Worm (Caenorhabditis elegans): ENCODE measurements around the gene Y43F8B.24.

Gene Y43F8B.24

ce11 chrV:19502579-19503151 is 45.4 kb downstream of the Y43F8B.24 start, which contains the start of gene Y43F8B.3:
Gene Y43F8B.3 (plus strand): TSS chrV:19503101.
- TF ChIP-seq lin-26 (GFP tag; IDR thresholded peaks at IDR 0.05) (peak; percentile 54; the same call in 1 of the 2 replicates), madf-3 (GFP tag; IDR thresholded peaks at IDR 0.05) (0 out of 2 replicates have a peak, but pooled peaks have one; percentile 36), pbrm-1 (GFP tag; IDR thresholded peaks at IDR 0.05) (no peak), lir-1 (GFP tag; conservative IDR thresholded peaks at IDR 0.05) (no peak), lin-40 (tag; optimal IDR thresholded peaks at IDR 0.05) (no peak)
